Fruit fly (Drosophila melanogaster) whole organism, wandering third instar larva: ENCODE data around the gene Sry-delta.
A peak's percentile ranks its signal among the peaks of the same experiment; 100 is the strongest.

Experiments
- HLH106 ChIP-seq: fragments of 200-800 bp; optimal IDR thresholded peaks from 3 replicates; lab custom pipeline; 2019; ENCODE audit warnings: missing biosample characterization, mild to moderate bottlenecking, missing genetic modification characterization, moderate library complexity
- Hr78 ChIP-seq: fragments of >200 bp; optimal IDR thresholded peaks from 2 replicates; lab custom pipeline; 2017; ENCODE audit warnings: missing biosample characterization, missing genetic modification characterization
- ey ChIP-seq: fragments of 200-800 bp; sonication (Bioruptor generic); optimal IDR thresholded peaks from 2 replicates; lab custom pipeline; 2016; ENCODE audit warnings: missing biosample characterization, missing genetic modification characterization
- psq ChIP-seq: fragments of 200-800 bp; sonication (Bioruptor generic); optimal IDR thresholded peaks from 3 replicates; lab custom pipeline; 2017; ENCODE audit warnings: missing biosample characterization, mild to moderate bottlenecking, missing genetic modification characterization, moderate library complexity
- tai ChIP-seq: sonication (Bioruptor generic); optimal IDR thresholded peaks from 2 replicates; lab custom pipeline; 2016; ENCODE audit warnings: missing biosample characterization, missing genetic modification characterization

- TF ChIP-seq psq = no peak
- TF ChIP-seq tai (GFP tag; lab: Kevin White, UChicago) = no peak
- TF ChIP-seq ey (GFP tag; lab: Kevin White, UChicago) = peak; percentile 44
- TF ChIP-seq Hr78 (GFP tag; lab: Kevin White, UChicago) = no peak
- TF ChIP-seq HLH106 = no peak
Measured at dm6 chr3R:30012602-30013489, 30.3 kb upstream of the Sry-delta start.
